Worm (Caenorhabditis elegans): Measurements from ENCODE around the gene C35C5.8.

DNA sequence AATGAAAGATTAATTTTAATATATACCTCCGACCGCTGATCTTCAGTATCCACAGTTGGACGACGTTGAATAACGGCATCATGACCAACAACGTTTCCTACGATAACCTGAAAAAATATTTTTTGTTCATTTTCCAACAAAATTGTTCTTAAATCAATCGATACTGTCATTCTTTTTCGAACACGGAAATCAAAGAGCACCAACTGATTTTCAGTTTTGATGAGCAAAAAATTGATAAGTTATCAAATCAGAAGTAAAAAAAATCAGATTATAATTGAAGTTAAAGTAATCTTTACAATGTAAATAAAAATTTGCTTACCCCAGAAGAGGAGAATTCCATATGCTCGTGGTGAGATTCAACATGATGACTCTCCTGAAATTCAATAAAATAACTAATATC, 15.0 kb upstream of the C35C5.8 start:
- no peak for TF ChIP-seq ceh-22 (tag; optimal IDR thresholded peaks at IDR 0.05)
- TF ChIP-seq che-1 (tag; optimal IDR thresholded peaks at IDR 0.05): no peak
- TF ChIP-seq ceh-31 (tag; optimal IDR thresholded peaks at IDR 0.05): no peak
- no peak for TF ChIP-seq nhr-11 (tag; optimal IDR thresholded peaks at IDR 0.05)
- TF ChIP-seq npax-4 (tag; optimal IDR thresholded peaks at IDR 0.05): no peak
- TF ChIP-seq lin-11 (tag; optimal IDR thresholded peaks at IDR 0.05): no peak
- TF ChIP-seq ceh-14 (tag; optimal IDR thresholded peaks at IDR 0.05): no peak
- TF ChIP-seq pha-4 (tag; optimal IDR thresholded peaks at IDR 0.05): no peak

Measured in whole organism, late embryonic.